Worm (Caenorhabditis elegans) whole organism, L4/young adult: Measurements from ENCODE around the gene Y51H4A.22.

ENCODE experiments used
- W03F9.2 ChIP-seq: fragments of 150-350 bp; optimal IDR thresholded peaks from 2 replicates; lab custom pipeline; 2014; ENCODE audit warnings: missing biosample characterization, missing genetic modification characterization
- dao-5 ChIP-seq: sonication (generic microtip); optimal IDR thresholded peaks from 2 replicates; lab custom pipeline; 2016; ENCODE audit warnings: missing genotype, missing genetic modification characterization, moderate library complexity, missing compliant biosample characterization
- him-1 ChIP-seq: sonication (generic microtip); optimal IDR thresholded peaks from 2 replicates; lab custom pipeline; 2016; ENCODE audit warnings: missing genotype, missing genetic modification reagents, missing genetic modification characterization, missing compliant biosample characterization

ce11 chrIV:16720412-16720811 is at the start of gene Y51H4A.22:
- TF ChIP-seq him-1 (tag; lab: Kevin White, UChicago) (no peak), dao-5 (tag; lab: Kevin White, UChicago) (no peak), W03F9.2 (tag; lab: Kevin White, UChicago) (no peak)
